Fruit fly (Drosophila melanogaster) whole organism, embryonic: ENCODE results near the gene CG43072.

ENCODE experiments used
- ATbp ChIP-seq: fragments of 200-800 bp; sonication (Bioruptor generic); optimal IDR thresholded peaks from 2 replicates; lab custom pipeline; 2017; ENCODE audit warnings: missing biosample characterization, mild to moderate bottlenecking, missing genetic modification characterization, missing genetic modification reagents
- Atf-2 ChIP-seq: fragments of 200-800 bp; sonication (Bioruptor generic); optimal IDR thresholded peaks from 2 replicates; lab custom pipeline; 2016; ENCODE audit warnings: missing biosample characterization, missing genetic modification characterization
- CG10147 ChIP-seq: fragments of 200-800 bp; sonication (Bioruptor generic); optimal IDR thresholded peaks from 2 replicates; lab custom pipeline; 2019; ENCODE audit warnings: missing biosample characterization, mild to moderate bottlenecking, missing genetic modification characterization, moderate library complexity
- CG10654 ChIP-seq: fragments of 200-800 bp; sonication (Bioruptor generic); optimal IDR thresholded peaks from 2 replicates; lab custom pipeline; 2016; ENCODE audit warnings: missing biosample characterization, missing genetic modification characterization
- CG12104 ChIP-seq: fragments of 200-800 bp; sonication (Bioruptor generic); optimal IDR thresholded peaks from 3 replicates; lab custom pipeline; 2016; ENCODE audit warnings: missing biosample characterization, missing genetic modification characterization
- CG12155 ChIP-seq: fragments of 200-800 bp; sonication (Bioruptor generic); optimal IDR thresholded peaks from 3 replicates; lab custom pipeline; 2016; ENCODE audit warnings: missing biosample characterization, missing genetic modification characterization
- CG12219 ChIP-seq: fragments of 200-800 bp; sonication (Bioruptor generic); optimal IDR thresholded peaks from 3 replicates; lab custom pipeline; 2018; ENCODE audit warnings: missing biosample characterization, mild to moderate bottlenecking, missing genetic modification characterization
- CG12236 ChIP-seq: fragments of 200-800 bp; sonication (Bioruptor generic); optimal IDR thresholded peaks from 2 replicates; lab custom pipeline; 2016; ENCODE audit warnings: missing biosample characterization, missing genetic modification characterization
- CG13624 ChIP-seq: fragments of 200-800 bp; sonication (Bioruptor generic); optimal IDR thresholded peaks from 2 replicates; lab custom pipeline; 2016; ENCODE audit warnings: missing biosample characterization, missing genetic modification characterization
- CG14050 ChIP-seq: fragments of 200-800 bp; sonication (Bioruptor generic); IDR thresholded peaks from 3 replicates; pipeline ENCODE4 v1.3.6; 2022; ENCODE audit warnings: missing biosample characterization, missing genetic modification characterization
- CG1529 ChIP-seq: fragments of 200-800 bp; sonication (Bioruptor generic); optimal IDR thresholded peaks from 3 replicates; lab custom pipeline; 2018; ENCODE audit warnings: missing biosample characterization, missing genetic modification characterization
- CG1792 ChIP-seq: fragments of 200-800 bp; sonication (Bioruptor generic); optimal IDR thresholded peaks from 2 replicates; lab custom pipeline; 2016; ENCODE audit warnings: missing biosample characterization, missing genetic modification characterization
- CG2116 ChIP-seq: fragments of 200-800 bp; sonication (Bioruptor generic); optimal IDR thresholded peaks from 3 replicates; lab custom pipeline; 2018; ENCODE audit warnings: missing biosample characterization, mild to moderate bottlenecking, missing genetic modification characterization
- CG2889 ChIP-seq: fragments of 200-800 bp; sonication (Bioruptor generic); IDR thresholded peaks from 3 replicates; pipeline ENCODE4 v1.3.6; 2022; ENCODE audit warnings: missing biosample characterization, missing genetic modification characterization
- CG30431 ChIP-seq: fragments of 200-800 bp; sonication (Bioruptor generic); optimal IDR thresholded peaks from 2 replicates; lab custom pipeline; 2017; ENCODE audit warnings: missing biosample characterization, missing genetic modification characterization
- CG3163 ChIP-seq: fragments of 200-800 bp; sonication (Bioruptor generic); optimal IDR thresholded peaks from 3 replicates; lab custom pipeline; 2016; ENCODE audit warnings: missing biosample characterization, missing genetic modification characterization
- CG32767 ChIP-seq: fragments of 200-800 bp; sonication (Bioruptor generic); IDR thresholded peaks from 2 replicates; pipeline ENCODE4 v1.3.6; 2022; ENCODE audit warnings: missing biosample characterization, missing genetic modification characterization
- CG3281 ChIP-seq: fragments of 200-800 bp; sonication (Bioruptor generic); optimal IDR thresholded peaks from 3 replicates; lab custom pipeline; 2017; ENCODE audit warnings: missing biosample characterization, mild to moderate bottlenecking, missing genetic modification characterization
- CG3847 ChIP-seq: fragments of 200-800 bp; sonication (Bioruptor generic); IDR thresholded peaks from 2 replicates; pipeline ENCODE4 v1.3.6; 2022; ENCODE audit warnings: missing biosample characterization, missing genetic modification characterization
- CG4328 ChIP-seq: fragments of 200-800 bp; sonication (Bioruptor generic); optimal IDR thresholded peaks from 3 replicates; lab custom pipeline; 2017; ENCODE audit warnings: missing biosample characterization, missing genetic modification reagents, missing genetic modification characterization
- CG4617 ChIP-seq: fragments of 200-800 bp; sonication (Bioruptor generic); optimal IDR thresholded peaks from 3 replicates; lab custom pipeline; 2016; ENCODE audit warnings: missing biosample characterization, missing genetic modification characterization, borderline replicate concordance
- CG4820 ChIP-seq: fragments of 200-800 bp; sonication (Bioruptor generic); optimal IDR thresholded peaks from 3 replicates; lab custom pipeline; 2016; ENCODE audit warnings: missing biosample characterization, missing genetic modification characterization
- CG6254 ChIP-seq: fragments of 200-800 bp; sonication (Bioruptor generic); optimal IDR thresholded peaks from 3 replicates; lab custom pipeline; 2017; ENCODE audit warnings: mild to moderate bottlenecking, missing biosample characterization, missing genetic modification reagents, missing genetic modification characterization
- CG8478 ChIP-seq: fragments of >200 bp; optimal IDR thresholded peaks from 2 replicates; lab custom pipeline; 2018
- CG9932 ChIP-seq: fragments of 200-800 bp; sonication (Bioruptor generic); IDR thresholded peaks from 2 replicates; pipeline ENCODE4 v1.3.6; 2022; ENCODE audit warnings: missing biosample characterization, missing genetic modification characterization
- CHES-1-like ChIP-seq: fragments of 200-800 bp; sonication (Bioruptor generic); optimal IDR thresholded peaks from 2 replicates; lab custom pipeline; 2016; ENCODE audit warnings: missing biosample characterization, missing genetic modification characterization
- Eip74EF ChIP-seq, 2 experiments: fragments of 200-800 bp in 1 of 2; fragments of >200 bp in 1 of 2; sonication (Bioruptor generic) in 1 of 2; optimal IDR thresholded peaks; 2 replicates each; lab custom pipeline; 2017 to 2019; ENCODE audit warnings: missing biosample characterization in 2 of 2, missing genetic modification characterization in 2 of 2, mild to moderate bottlenecking in 1 of 2, moderate library complexity in 1 of 2
- HmgD ChIP-seq: fragments of 200-800 bp; sonication (Bioruptor generic); optimal IDR thresholded peaks from 3 replicates; lab custom pipeline; 2016; ENCODE audit warnings: missing biosample characterization, missing genetic modification characterization
- Nf-YA ChIP-seq: fragments of 200-800 bp; sonication (Bioruptor generic); IDR thresholded peaks from 2 replicates; pipeline ENCODE4 v1.3.6; 2022; ENCODE audit warnings: missing biosample characterization, missing genetic modification characterization
- TFAM ChIP-seq: fragments of 200-800 bp; sonication (Bioruptor generic); optimal IDR thresholded peaks from 2 replicates; lab custom pipeline; 2017; ENCODE audit warnings: missing biosample characterization, missing genetic modification characterization, inconsistent platforms
- ac ChIP-seq: fragments of 200-800 bp; sonication (Bioruptor generic); optimal IDR thresholded peaks from 3 replicates; lab custom pipeline; 2017; ENCODE audit warnings: missing biosample characterization, mild to moderate bottlenecking, missing genetic modification characterization
- btn ChIP-seq: fragments of 200-800 bp; sonication (Bioruptor generic); optimal IDR thresholded peaks from 2 replicates; lab custom pipeline; 2016; ENCODE audit warnings: missing biosample characterization, missing genetic modification characterization
- ems ChIP-seq: fragments of 200-800 bp; sonication (Bioruptor generic); optimal IDR thresholded peaks from 3 replicates; lab custom pipeline; 2016; ENCODE audit warnings: missing biosample characterization, missing genetic modification characterization
- fd96Cb ChIP-seq: fragments of 200-800 bp; sonication (Bioruptor generic); optimal IDR thresholded peaks from 2 replicates; lab custom pipeline; 2018; ENCODE audit warnings: missing biosample characterization, mild to moderate bottlenecking, missing genetic modification characterization, moderate library complexity
- ftz-f1 ChIP-seq: fragments of 200-800 bp; sonication (Bioruptor generic); optimal IDR thresholded peaks from 2 replicates; lab custom pipeline; 2016; ENCODE audit warnings: missing biosample characterization, missing genetic modification characterization
- gem ChIP-seq: fragments of 200-800 bp; sonication (Bioruptor generic); optimal IDR thresholded peaks from 2 replicates; lab custom pipeline; 2019; ENCODE audit warnings: missing biosample characterization, mild to moderate bottlenecking, missing genetic modification characterization, moderate library complexity
- jigr1 ChIP-seq: fragments of 200-800 bp; sonication (Bioruptor generic); IDR thresholded peaks from 3 replicates; pipeline ENCODE4 v1.3.6; 2022; ENCODE audit warnings: missing biosample characterization, missing genetic modification characterization
- jumu ChIP-seq: fragments of 200-800 bp; sonication (Bioruptor generic); optimal IDR thresholded peaks from 3 replicates; lab custom pipeline; 2016; ENCODE audit warnings: missing biosample characterization, missing genetic modification characterization
- kah ChIP-seq: fragments of 200-800 bp; sonication (Bioruptor generic); optimal IDR thresholded peaks from 2 replicates; lab custom pipeline; 2018; ENCODE audit warnings: missing biosample characterization, mild to moderate bottlenecking, missing genetic modification characterization
- klu ChIP-seq: fragments of 200-800 bp; sonication (Bioruptor generic); IDR thresholded peaks from 2 replicates; pipeline ENCODE4 v1.3.6; 2022; ENCODE audit warnings: missing biosample characterization, missing genetic modification characterization
- lab ChIP-seq: fragments of 200-800 bp; sonication (Bioruptor generic); optimal IDR thresholded peaks from 3 replicates; lab custom pipeline; 2017; ENCODE audit warnings: missing biosample characterization, missing genetic modification characterization, mild to moderate bottlenecking, moderate library complexity, missing genetic modification reagents
- odd ChIP-seq: fragments of 200-800 bp; sonication (Bioruptor generic); optimal IDR thresholded peaks from 2 replicates; lab custom pipeline; 2017; ENCODE audit warnings: missing biosample characterization, mild to moderate bottlenecking, missing genetic modification characterization
- peb ChIP-seq: fragments of 200-800 bp; sonication (Bioruptor generic); IDR thresholded peaks from 2 replicates; pipeline ENCODE4 v1.3.6; 2022; ENCODE audit warnings: missing biosample characterization, missing genetic modification characterization
- pita ChIP-seq: fragments of 200-800 bp; sonication (Bioruptor generic); optimal IDR thresholded peaks from 2 replicates; lab custom pipeline; 2017; ENCODE audit warnings: missing biosample characterization, mild to moderate bottlenecking, missing genetic modification characterization
- pzg ChIP-seq: fragments of 200-800 bp; sonication (Bioruptor generic); optimal IDR thresholded peaks from 3 replicates; lab custom pipeline; 2018; ENCODE audit warnings: missing biosample characterization, mild to moderate bottlenecking, missing genetic modification characterization, moderate library complexity
- row ChIP-seq: fragments of 200-800 bp; sonication (Bioruptor generic); IDR thresholded peaks from 3 replicates; pipeline ENCODE4 v1.3.6; 2022; ENCODE audit warnings: missing biosample characterization, missing genetic modification characterization
- schlank ChIP-seq: fragments of 200-800 bp; sonication (Bioruptor generic); optimal IDR thresholded peaks from 2 replicates; lab custom pipeline; 2018; ENCODE audit warnings: missing biosample characterization, mild to moderate bottlenecking, missing genetic modification characterization
- sens-2 ChIP-seq: fragments of 200-800 bp; sonication (Bioruptor generic); IDR thresholded peaks from 2 replicates; pipeline ENCODE4 v1.3.6; 2022; ENCODE audit warnings: missing biosample characterization, missing genetic modification characterization
- shn ChIP-seq: fragments of 200-800 bp; sonication (Bioruptor generic); optimal IDR thresholded peaks from 3 replicates; lab custom pipeline; 2016; ENCODE audit warnings: missing biosample characterization, missing genetic modification characterization
- slou ChIP-seq: fragments of 200-800 bp; sonication (Bioruptor generic); optimal IDR thresholded peaks from 3 replicates; lab custom pipeline; 2016; ENCODE audit warnings: missing biosample characterization, missing genetic modification characterization
- stwl ChIP-seq: fragments of 200-800 bp; sonication (Bioruptor generic); optimal IDR thresholded peaks from 3 replicates; lab custom pipeline; 2018; ENCODE audit warnings: missing biosample characterization, mild to moderate bottlenecking, missing genetic modification characterization, moderate library complexity
- tx ChIP-seq: fragments of 200-800 bp; sonication (Bioruptor generic); optimal IDR thresholded peaks from 2 replicates; lab custom pipeline; 2016; ENCODE audit warnings: missing biosample characterization, missing genetic modification characterization

CG43072 gene

dm6 chr3L:21037404-21037803 is 28.2 kb upstream of the CG43072 start (continued):
- TF ChIP-seq CG4617 (GFP tag; lab: Kevin White, UChicago) = peak; percentile 38
- TF ChIP-seq CG10147 (GFP tag; lab: Kevin White, UChicago) = peak; percentile 71
- no peak for TF ChIP-seq TFAM (GFP tag; lab: Kevin White, UChicago)
- TF ChIP-seq CG12219 = peak; percentile 67
- TF ChIP-seq stwl (tag; lab: Kevin White, UChicago) = no peak
- no peak for TF ChIP-seq pita (GFP tag; lab: Kevin White, UChicago)
- no peak for TF ChIP-seq ftz-f1 (GFP tag; lab: Kevin White, UChicago)
- TF ChIP-seq tx (GFP tag; lab: Kevin White, UChicago) = peak; percentile 52
- peak; percentile 85 for TF ChIP-seq row (GFP tag; lab: Robert Waterston, UW)
- peak; percentile 74 for TF ChIP-seq CG2889 (GFP tag; lab: Robert Waterston, UW)
- no peak for TF ChIP-seq shn (GFP tag; lab: Kevin White, UChicago)
- peak; percentile 62 for TF ChIP-seq CG13624 (GFP tag; lab: Kevin White, UChicago)
- peak; percentile 77 for TF ChIP-seq CG3847 (GFP tag; lab: Robert Waterston, UW)
- TF ChIP-seq CG6254 (GFP tag; lab: Kevin White, UChicago) = peak; percentile 57
- TF ChIP-seq gem = peak; percentile 92
- peak; percentile 31 for TF ChIP-seq CG2116 (GFP tag; lab: Kevin White, UChicago)
- TF ChIP-seq kah (GFP tag; lab: Kevin White, UChicago) = peak; percentile 40
- peak; percentile 80 for TF ChIP-seq ems
- TF ChIP-seq CG12104 (GFP tag; lab: Kevin White, UChicago) = peak; percentile 63
- peak; percentile 63 for TF ChIP-seq CG4820 (GFP tag; lab: Kevin White, UChicago)
- TF ChIP-seq odd (GFP tag; lab: Kevin White, UChicago) = peak; percentile 60
- TF ChIP-seq ATbp (GFP tag; lab: Kevin White, UChicago) = peak; percentile 78
- peak; percentile 74 for TF ChIP-seq peb (GFP tag; lab: Robert Waterston, UW)
- TF ChIP-seq Eip74EF (GFP tag; optimal IDR thresholded peaks at IDR 0.05; lab: Kevin White, UChicago) = peak in 1 of 2 experiments; percentile 81
- peak; percentile 53 for TF ChIP-seq CG10654 (GFP tag; lab: Kevin White, UChicago)
- peak; percentile 51; the same call in 1 of the 2 replicates for TF ChIP-seq klu (GFP tag; lab: Robert Waterston, UW)
- TF ChIP-seq fd96Cb (tag; lab: Kevin White, UChicago) = peak; percentile 83
- TF ChIP-seq CG8478 (lab: Kevin White, UChicago) = no peak
- peak; percentile 51 for TF ChIP-seq CG4328 (GFP tag; lab: Kevin White, UChicago)
- TF ChIP-seq CG14050 (GFP tag; lab: Robert Waterston, UW) = peak; percentile 51; the same call in 2 of the 3 replicates
- peak; percentile 54 for TF ChIP-seq CG12236
- peak; percentile 83 for TF ChIP-seq lab (GFP tag; lab: Kevin White, UChicago)
- TF ChIP-seq Nf-YA (GFP tag; lab: Robert Waterston, UW) = no peak
- no peak for TF ChIP-seq ac (GFP tag; lab: Kevin White, UChicago)
- no peak for TF ChIP-seq slou
- TF ChIP-seq CG30431 = no peak
- TF ChIP-seq pzg (GFP tag; lab: Kevin White, UChicago) = no peak
- peak; percentile 42 for TF ChIP-seq jumu (GFP tag; lab: Kevin White, UChicago)
- TF ChIP-seq CG12155 (GFP tag; lab: Kevin White, UChicago) = peak; percentile 73
- peak; percentile 34 for TF ChIP-seq CHES-1-like (GFP tag; lab: Kevin White, UChicago)
- TF ChIP-seq CG32767 = peak; percentile 64; the same call in 1 of the 2 replicates
- peak; percentile 2 for TF ChIP-seq CG3163
- TF ChIP-seq HmgD (GFP tag; lab: Kevin White, UChicago) = no peak
- peak; percentile 56 for TF ChIP-seq Atf-2
- TF ChIP-seq CG9932 = peak; percentile 68
- peak; percentile 67 for TF ChIP-seq CG3281 (GFP tag; lab: Kevin White, UChicago)
- peak; percentile 31 for TF ChIP-seq btn
- TF ChIP-seq jigr1 (GFP tag; lab: Robert Waterston, UW) = no peak
- no peak for TF ChIP-seq CG1792 (GFP tag; lab: Kevin White, UChicago)
- TF ChIP-seq sens-2 (GFP tag; lab: Robert Waterston, UW) = no peak
- TF ChIP-seq schlank (tag; lab: Kevin White, UChicago) = peak; percentile 48
- TF ChIP-seq CG1529 = peak; percentile 62
